Fruit fly (Drosophila melanogaster) whole organism, embryonic: ENCODE results near the gene sad.

Experiments used
- Atf-2 ChIP-seq: fragments of 200-800 bp; sonication (Bioruptor generic); optimal IDR thresholded peaks from 2 replicates; lab custom pipeline; 2016; ENCODE audit warnings: missing biosample characterization, missing genetic modification characterization
- CG11085 ChIP-seq: fragments of 200-800 bp; sonication (Bioruptor generic); IDR thresholded peaks from 2 replicates; pipeline ENCODE4 v1.3.6; 2022; ENCODE audit warnings: missing biosample characterization, missing genetic modification characterization
- CG11456 ChIP-seq: fragments of 200-800 bp; sonication (Bioruptor generic); IDR thresholded peaks from 3 replicates; pipeline ENCODE4 v1.3.6; 2022; ENCODE audit warnings: missing biosample characterization, missing genetic modification characterization
- CG13123 ChIP-seq: fragments of 200-800 bp; sonication (Bioruptor generic); optimal IDR thresholded peaks from 2 replicates; lab custom pipeline; 2016; ENCODE audit warnings: missing biosample characterization, missing genetic modification characterization
- CG13424 ChIP-seq: fragments of 200-800 bp; sonication (Bioruptor generic); optimal IDR thresholded peaks from 2 replicates; lab custom pipeline; 2019; ENCODE audit warnings: missing biosample characterization, mild to moderate bottlenecking, missing genetic modification characterization, moderate library complexity
- CG13624 ChIP-seq: fragments of 200-800 bp; sonication (Bioruptor generic); optimal IDR thresholded peaks from 2 replicates; lab custom pipeline; 2016; ENCODE audit warnings: missing biosample characterization, missing genetic modification characterization
- CG14667 ChIP-seq: fragments of 200-800 bp; sonication (Bioruptor generic); IDR thresholded peaks from 2 replicates; pipeline ENCODE4 v1.3.6; 2022; ENCODE audit warnings: missing biosample characterization, missing genetic modification characterization
- CG14710 ChIP-seq: fragments of 200-800 bp; sonication (Bioruptor generic); optimal IDR thresholded peaks from 3 replicates; lab custom pipeline; 2019; ENCODE audit warnings: missing biosample characterization, mild to moderate bottlenecking, missing genetic modification characterization, moderate library complexity
- CG14965 ChIP-seq: fragments of 200-800 bp; sonication (Bioruptor generic); optimal IDR thresholded peaks from 2 replicates; lab custom pipeline; 2016; ENCODE audit warnings: missing biosample characterization, missing genetic modification characterization, borderline replicate concordance
- CG15073 ChIP-seq: fragments of 200-800 bp; sonication (Bioruptor generic); optimal IDR thresholded peaks from 2 replicates; lab custom pipeline; 2016; ENCODE audit warnings: missing biosample characterization, missing genetic modification characterization
- CG1647 ChIP-seq: fragments of 200-800 bp; sonication (Bioruptor generic); optimal IDR thresholded peaks from 3 replicates; lab custom pipeline; 2016; ENCODE audit warnings: missing biosample characterization, missing genetic modification characterization
- CG2120 ChIP-seq: fragments of 200-800 bp; sonication (Bioruptor generic); optimal IDR thresholded peaks from 3 replicates; lab custom pipeline; 2016; ENCODE audit warnings: missing biosample characterization, missing genetic modification characterization
- CG30020 ChIP-seq: fragments of 200-800 bp; optimal IDR thresholded peaks from 2 replicates; lab custom pipeline; 2019; ENCODE audit warnings: missing biosample characterization, mild to moderate bottlenecking, missing genetic modification characterization, moderate library complexity
- CG3163 ChIP-seq: fragments of 200-800 bp; sonication (Bioruptor generic); optimal IDR thresholded peaks from 3 replicates; lab custom pipeline; 2016; ENCODE audit warnings: missing biosample characterization, missing genetic modification characterization
- CG3995 ChIP-seq: fragments of 200-800 bp; sonication (Bioruptor generic); optimal IDR thresholded peaks from 3 replicates; lab custom pipeline; 2016; ENCODE audit warnings: missing biosample characterization, missing genetic modification characterization
- CG5245 ChIP-seq: fragments of 200-800 bp; sonication (Bioruptor generic); optimal IDR thresholded peaks from 3 replicates; lab custom pipeline; 2016; ENCODE audit warnings: missing biosample characterization, missing genetic modification characterization
- CG5953 ChIP-seq: fragments of 200-800 bp; sonication (Bioruptor generic); IDR thresholded peaks from 2 replicates; pipeline ENCODE4 v1.3.6; 2022; ENCODE audit warnings: missing biosample characterization, missing genetic modification characterization
- CG6813 ChIP-seq: fragments of 200-800 bp; sonication (Bioruptor generic); optimal IDR thresholded peaks from 2 replicates; lab custom pipeline; 2017; ENCODE audit warnings: missing biosample characterization, missing genetic modification characterization, mild to moderate bottlenecking, moderate library complexity, missing genetic modification reagents
- CG7271 ChIP-seq: fragments of 200-800 bp; sonication (Bioruptor generic); optimal IDR thresholded peaks from 2 replicates; lab custom pipeline; 2018; ENCODE audit warnings: missing biosample characterization, mild to moderate bottlenecking, missing genetic modification characterization, moderate library complexity
- CG7556 ChIP-seq: fragments of 200-800 bp; sonication (Bioruptor generic); optimal IDR thresholded peaks from 2 replicates; lab custom pipeline; 2017; ENCODE audit warnings: missing biosample characterization, mild to moderate bottlenecking, missing genetic modification characterization
- CG7786 ChIP-seq: fragments of 200-800 bp; sonication (Bioruptor generic); optimal IDR thresholded peaks from 2 replicates; lab custom pipeline; 2016; ENCODE audit warnings: missing biosample characterization, missing genetic modification characterization
- CG8359 ChIP-seq: fragments of 200-800 bp; sonication (Bioruptor generic); optimal IDR thresholded peaks from 2 replicates; lab custom pipeline; 2017; ENCODE audit warnings: missing biosample characterization, mild to moderate bottlenecking, missing genetic modification characterization, borderline replicate concordance
- CG9727 ChIP-seq: fragments of 200-800 bp; sonication (Bioruptor generic); optimal IDR thresholded peaks from 3 replicates; lab custom pipeline; 2017; ENCODE audit warnings: missing biosample characterization, mild to moderate bottlenecking, missing genetic modification characterization
- Dip2 ChIP-seq: fragments of 200-800 bp; sonication (Bioruptor generic); IDR thresholded peaks from 2 replicates; pipeline ENCODE4 v1.3.6; 2022; ENCODE audit warnings: missing biosample characterization, missing genetic modification characterization
- E2f1 ChIP-seq: fragments of 200-800 bp; sonication (Bioruptor generic); IDR thresholded peaks from 2 replicates; pipeline ENCODE4 v1.3.6; 2022; ENCODE audit warnings: missing biosample characterization, missing genetic modification characterization
- NfI ChIP-seq: fragments of 200-800 bp; sonication (Bioruptor generic); optimal IDR thresholded peaks from 3 replicates; lab custom pipeline; 2018; ENCODE audit warnings: missing biosample characterization, mild to moderate bottlenecking, missing genetic modification characterization, moderate library complexity
- Poxn ChIP-seq: fragments of 200-800 bp; sonication (Bioruptor generic); IDR thresholded peaks from 2 replicates; pipeline ENCODE4 v1.3.6; 2022; ENCODE audit warnings: missing biosample characterization, missing genetic modification characterization
- Six4 ChIP-seq: fragments of 200-800 bp; sonication (Bioruptor generic); optimal IDR thresholded peaks from 2 replicates; lab custom pipeline; 2016; ENCODE audit warnings: missing biosample characterization, missing genetic modification characterization
- Spps ChIP-seq: fragments of 200-800 bp; sonication (Bioruptor generic); optimal IDR thresholded peaks from 2 replicates; lab custom pipeline; 2018; ENCODE audit warnings: missing biosample characterization, mild to moderate bottlenecking, missing genetic modification characterization
- ac ChIP-seq: fragments of 200-800 bp; sonication (Bioruptor generic); optimal IDR thresholded peaks from 3 replicates; lab custom pipeline; 2017; ENCODE audit warnings: missing biosample characterization, mild to moderate bottlenecking, missing genetic modification characterization
- ara ChIP-seq: fragments of 200-800 bp; sonication (Bioruptor generic); IDR thresholded peaks from 2 replicates; pipeline ENCODE4 v1.3.6; 2022; ENCODE audit warnings: missing biosample characterization, missing genetic modification characterization
- ash1 ChIP-seq: fragments of 200-800 bp; sonication (Bioruptor generic); optimal IDR thresholded peaks from 2 replicates; lab custom pipeline; 2018; ENCODE audit warnings: missing biosample characterization, mild to moderate bottlenecking, missing genetic modification characterization
- ato ChIP-seq: fragments of 200-800 bp; sonication (Bioruptor generic); IDR thresholded peaks from 2 replicates; pipeline ENCODE4 v1.3.6; 2022; ENCODE audit warnings: missing biosample characterization, missing genetic modification characterization; ENCODE audit not compliant: partially characterized antibody
- cad ChIP-seq: fragments of >200 bp; optimal IDR thresholded peaks from 2 replicates; lab custom pipeline; 2017; ENCODE audit warnings: missing biosample characterization, missing genetic modification characterization
- ems ChIP-seq: fragments of 200-800 bp; sonication (Bioruptor generic); optimal IDR thresholded peaks from 3 replicates; lab custom pipeline; 2016; ENCODE audit warnings: missing biosample characterization, missing genetic modification characterization
- gce ChIP-seq: fragments of 200-800 bp; sonication (Bioruptor generic); IDR thresholded peaks from 3 replicates; pipeline ENCODE4 v1.3.6; 2022; ENCODE audit warnings: missing biosample characterization, missing genetic modification characterization
- gt ChIP-seq: fragments of 200-800 bp; sonication (Bioruptor generic); IDR thresholded peaks from 2 replicates; pipeline ENCODE4 v1.3.6; 2022; ENCODE audit warnings: missing biosample characterization, missing genetic modification characterization
- kni ChIP-seq: fragments of 200-800 bp; sonication (Bioruptor generic); optimal IDR thresholded peaks from 3 replicates; lab custom pipeline; 2017; ENCODE audit warnings: mild to moderate bottlenecking, missing biosample characterization, missing genetic modification reagents, missing genetic modification characterization
- lilli ChIP-seq: fragments of 200-800 bp; sonication (Bioruptor generic); optimal IDR thresholded peaks from 3 replicates; lab custom pipeline; 2016; ENCODE audit warnings: missing biosample characterization, missing genetic modification characterization
- mld ChIP-seq: fragments of 200-800 bp; sonication (Bioruptor generic); IDR thresholded peaks from 3 replicates; pipeline ENCODE4 v1.3.6; 2022; ENCODE audit warnings: missing biosample characterization, missing genetic modification characterization; ENCODE audit not compliant: partially characterized antibody
- nau ChIP-seq: fragments of 200-800 bp; sonication (Bioruptor generic); optimal IDR thresholded peaks from 3 replicates; lab custom pipeline; 2017; ENCODE audit warnings: missing biosample characterization, mild to moderate bottlenecking, missing genetic modification characterization, missing genetic modification reagents
- onecut ChIP-seq: fragments of 200-800 bp; sonication (Bioruptor generic); IDR thresholded peaks from 2 replicates; pipeline ENCODE4 v1.3.6; 2022; ENCODE audit warnings: missing biosample characterization, missing genetic modification characterization
- sqz ChIP-seq: fragments of 200-800 bp; sonication (Bioruptor generic); optimal IDR thresholded peaks from 3 replicates; lab custom pipeline; 2018; ENCODE audit warnings: missing biosample characterization, mild to moderate bottlenecking, missing genetic modification characterization
- vfl ChIP-seq: fragments of 200-800 bp; sonication (Bioruptor generic); optimal IDR thresholded peaks from 2 replicates; lab custom pipeline; 2016; ENCODE audit warnings: missing biosample characterization, missing genetic modification characterization
- vnd ChIP-seq: fragments of 200-800 bp; sonication (Bioruptor generic); IDR thresholded peaks from 3 replicates; pipeline ENCODE4 v1.3.6; 2022; ENCODE audit warnings: missing biosample characterization, missing genetic modification characterization; ENCODE audit not compliant: partially characterized antibody
- wdn ChIP-seq: fragments of 200-800 bp; sonication (Bioruptor generic); IDR thresholded peaks from 2 replicates; pipeline ENCODE4 v1.3.6; 2022; ENCODE audit warnings: missing biosample characterization, missing genetic modification characterization
- yki ChIP-seq: fragments of >200 bp; optimal IDR thresholded peaks from 3 replicates; lab custom pipeline; 2018
- zen ChIP-seq: fragments of 200-800 bp; sonication (Bioruptor generic); optimal IDR thresholded peaks from 3 replicates; lab custom pipeline; 2018; ENCODE audit warnings: missing biosample characterization, mild to moderate bottlenecking, missing genetic modification characterization, moderate library complexity
- zfh1 ChIP-seq: fragments of 200-800 bp; sonication (Bioruptor generic); IDR thresholded peaks from 3 replicates; pipeline ENCODE4 v1.3.6; 2022; ENCODE audit warnings: missing biosample characterization, missing genetic modification characterization

The sad gene

DNA sequence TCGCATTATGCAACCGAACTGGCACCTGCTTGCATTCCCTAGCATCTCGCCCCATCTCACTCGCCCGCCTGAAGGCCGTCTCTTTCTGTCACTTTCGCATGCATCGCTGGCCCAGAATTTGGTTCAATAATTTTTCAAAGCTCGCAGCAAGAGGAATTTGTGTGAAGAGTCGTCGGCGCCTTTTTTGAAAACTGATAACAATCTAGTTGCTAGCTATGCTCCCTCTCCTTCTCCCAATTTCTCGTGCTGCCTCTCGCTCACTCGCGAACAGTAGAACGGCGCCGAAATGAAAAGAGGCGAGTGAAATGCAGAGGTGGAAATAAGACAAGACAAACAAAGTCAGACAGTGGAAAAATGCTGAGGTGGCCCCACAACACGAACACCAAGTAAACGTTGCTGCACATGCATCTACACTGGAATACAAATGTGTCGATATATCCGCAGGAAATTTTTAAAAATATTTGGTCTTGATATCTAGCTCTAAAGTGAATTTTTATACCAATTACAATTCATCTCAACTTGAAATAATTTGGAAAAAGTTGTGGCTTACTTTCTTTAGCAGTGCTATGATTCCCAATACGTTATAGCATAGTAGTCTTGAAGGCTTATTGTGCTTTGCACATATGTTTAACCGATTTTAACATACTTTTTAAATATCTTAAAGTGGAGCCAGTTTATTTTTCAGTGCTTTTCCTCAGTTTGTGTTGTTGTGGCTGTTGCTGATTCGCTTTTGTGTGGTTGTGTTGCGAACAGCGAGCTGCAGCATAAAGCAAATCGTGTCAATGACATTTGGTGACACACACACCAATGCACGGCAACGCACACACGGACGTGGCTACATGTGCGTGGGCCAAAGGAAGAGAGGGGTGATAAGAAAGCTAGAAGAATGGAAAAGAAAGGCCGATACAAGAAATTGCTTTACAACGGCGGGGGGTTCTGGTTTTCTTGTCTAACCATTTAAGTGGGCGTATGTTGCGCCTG, 25.8 kb upstream of the sad start (continued):
- no peak for TF ChIP-seq mld (GFP tag; lab: Robert Waterston, UW)
- TF ChIP-seq nau: peak; percentile 72
- no peak for TF ChIP-seq CG14965 (GFP tag; lab: Kevin White, UChicago)
- TF ChIP-seq cad: no peak
- TF ChIP-seq yki: no peak
- TF ChIP-seq kni: peak; percentile 85
- TF ChIP-seq ac (GFP tag; lab: Kevin White, UChicago): no peak
- peak; percentile 63 for TF ChIP-seq CG30020 (tag; lab: Kevin White, UChicago)
- TF ChIP-seq CG11456 (GFP tag; lab: Robert Waterston, UW): no peak
- TF ChIP-seq ato: no peak
- TF ChIP-seq CG3995 (GFP tag; lab: Kevin White, UChicago): no peak
- peak; percentile 47 for TF ChIP-seq CG6813
- no peak for TF ChIP-seq CG11085 (GFP tag; lab: Robert Waterston, UW)
- peak; percentile 87 for TF ChIP-seq CG7556 (GFP tag; lab: Kevin White, UChicago)
- peak; percentile 88 for TF ChIP-seq Spps (tag; lab: Kevin White, UChicago)
- TF ChIP-seq CG5953 (GFP tag; lab: Robert Waterston, UW): peak; percentile 47; the same call in 1 of the 2 replicates
- TF ChIP-seq gce (GFP tag; lab: Robert Waterston, UW): 0 out of 3 replicates have a peak, but pooled peaks have one; percentile 6
- no peak for TF ChIP-seq CG7271 (tag; lab: Kevin White, UChicago)
- peak; percentile 55 for TF ChIP-seq zen (tag; lab: Kevin White, UChicago)
- peak; percentile 41 for TF ChIP-seq lilli (GFP tag; lab: Kevin White, UChicago)
- TF ChIP-seq CG13624 (GFP tag; lab: Kevin White, UChicago): no peak
- peak; percentile 56 for TF ChIP-seq NfI (GFP tag; lab: Kevin White, UChicago)
- TF ChIP-seq wdn: no peak
- TF ChIP-seq vnd (GFP tag; lab: Robert Waterston, UW): no peak
- peak; percentile 94 for TF ChIP-seq CG14710 (tag; lab: Kevin White, UChicago)
- peak; percentile 80 for TF ChIP-seq Atf-2 (GFP tag; lab: Kevin White, UChicago)
- TF ChIP-seq Poxn (GFP tag; lab: Robert Waterston, UW): no peak
- TF ChIP-seq CG8359 (GFP tag; lab: Kevin White, UChicago): peak; percentile 83
- peak; percentile 74 for TF ChIP-seq ems
- TF ChIP-seq Dip2: no peak
- peak; percentile 85 for TF ChIP-seq CG13424 (tag; lab: Kevin White, UChicago)
- peak; percentile 40 for TF ChIP-seq CG15073
- no peak for TF ChIP-seq ash1 (GFP tag; lab: Kevin White, UChicago)
- TF ChIP-seq sqz (GFP tag; lab: Kevin White, UChicago): peak; percentile 78
- TF ChIP-seq vfl (GFP tag; lab: Kevin White, UChicago): no peak
- no peak for TF ChIP-seq CG14667
- peak; percentile 62 for TF ChIP-seq Six4 (GFP tag; lab: Kevin White, UChicago)
- TF ChIP-seq gt (GFP tag; lab: Robert Waterston, UW): peak; percentile 65
- peak; percentile 77 for TF ChIP-seq CG5245 (GFP tag; lab: Kevin White, UChicago)
- peak; percentile 49 for TF ChIP-seq CG7786 (GFP tag; lab: Kevin White, UChicago)
- peak; percentile 17 for TF ChIP-seq CG3163
- TF ChIP-seq CG1647 (GFP tag; lab: Kevin White, UChicago): peak; percentile 4
- TF ChIP-seq CG13123 (GFP tag; lab: Kevin White, UChicago): peak; percentile 47
- TF ChIP-seq onecut: peak; percentile 36
- TF ChIP-seq CG9727 (GFP tag; lab: Kevin White, UChicago): peak; percentile 67
- peak; percentile 71 for TF ChIP-seq zfh1 (GFP tag; lab: Robert Waterston, UW)
- peak; percentile 78 for TF ChIP-seq ara (GFP tag; lab: Robert Waterston, UW)
- TF ChIP-seq CG2120 (GFP tag; lab: Kevin White, UChicago): no peak
- TF ChIP-seq E2f1 (GFP tag; lab: Robert Waterston, UW): peak; percentile 12; the same call in 1 of the 2 replicates
